Fruit fly (Drosophila melanogaster): ENCODE data around the gene CycT.

DNA sequence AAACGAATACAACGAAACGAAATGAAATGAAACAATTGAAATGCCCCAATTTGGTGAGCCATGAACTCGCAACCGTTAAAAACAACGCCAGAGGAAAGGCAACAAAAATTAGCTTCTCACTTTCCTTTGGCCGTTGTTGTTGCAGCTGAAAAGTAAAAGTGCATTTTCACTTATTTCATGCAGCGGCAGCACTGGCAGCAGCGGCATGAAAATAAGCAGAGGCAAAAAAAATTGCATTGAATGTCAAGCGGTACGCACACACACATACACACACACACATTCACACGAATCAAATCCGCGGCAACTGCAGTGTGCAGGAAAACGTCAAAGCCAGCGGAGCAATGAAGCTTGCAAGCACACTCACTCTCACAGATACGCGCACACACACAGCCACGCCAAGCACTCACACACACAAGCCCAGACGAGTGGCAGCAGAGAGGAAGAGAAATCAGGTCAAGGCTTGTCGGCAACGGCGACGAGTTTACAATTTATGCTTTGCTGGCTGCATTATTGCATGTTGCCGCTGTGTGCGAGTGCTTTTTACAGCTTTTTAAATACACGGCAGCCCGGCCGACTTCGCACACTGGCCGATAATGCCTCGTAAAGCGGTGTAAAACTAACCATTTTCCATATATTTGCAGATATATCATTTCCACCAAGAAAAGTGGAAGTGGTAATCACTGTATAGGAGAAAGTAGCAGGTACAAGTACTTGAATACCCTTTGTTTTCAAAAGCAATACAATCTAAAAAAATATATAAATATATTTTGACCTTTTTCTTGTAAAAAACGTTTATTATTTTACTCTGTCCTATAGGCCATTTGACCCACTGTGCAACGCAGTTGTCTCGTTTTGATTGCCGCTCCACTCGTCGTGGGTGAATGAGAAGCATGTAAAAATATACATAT is 9.0 kb upstream of the CycT start:
- TF ChIP-seq CG9139 (GFP tag; optimal IDR thresholded peaks at IDR 0.05): peak; percentile 28
- TF ChIP-seq CG11294 (GFP tag; IDR thresholded peaks at IDR 0.05): peak; percentile 87
- TF ChIP-seq Sox102F (GFP tag; optimal IDR thresholded peaks at IDR 0.05): peak; percentile 77
- TF ChIP-seq CG1621 (tag; optimal IDR thresholded peaks at IDR 0.05): peak; percentile 70
- peak; percentile 84 for TF ChIP-seq pdm3 (GFP tag; optimal IDR thresholded peaks at IDR 0.05)
- peak; percentile 85 for TF ChIP-seq CG6276 (GFP tag; optimal IDR thresholded peaks at IDR 0.05)
- peak; percentile 66 for TF ChIP-seq cyc (GFP tag; optimal IDR thresholded peaks at IDR 0.05)
- TF ChIP-seq Gug (GFP tag; IDR thresholded peaks at IDR 0.05): peak; percentile 79
- peak; percentile 65 for TF ChIP-seq Eip93F (GFP tag; optimal IDR thresholded peaks at IDR 0.05)
- peak; percentile 86 for TF ChIP-seq net (GFP tag; optimal IDR thresholded peaks at IDR 0.05)
- peak; percentile 84 for TF ChIP-seq CG3032 (tag; optimal IDR thresholded peaks at IDR 0.05)
- TF ChIP-seq CG32006 (GFP tag; optimal IDR thresholded peaks at IDR 0.05): peak; percentile 93
